Worm (Caenorhabditis elegans): ENCODE data around the gene F07A11.1.

ce11 chrII:11637817-11638216, 45.9 kb upstream of the F07A11.1 start:
- TF ChIP-seq dao-5 (tag; optimal IDR thresholded peaks at IDR 0.05), result no peak
- no peak for TF ChIP-seq him-1 (tag; optimal IDR thresholded peaks at IDR 0.05)
- no peak for TF ChIP-seq W03F9.2 (tag; optimal IDR thresholded peaks at IDR 0.05)
